Worm (Caenorhabditis elegans) whole organism, late embryonic: ENCODE measurements around the gene cyp-35B3.

Source experiments
- Y22D7AL.16 ChIP-seq: sonication (generic microtip); optimal IDR thresholded peaks from 2 replicates; lab custom pipeline; 2016; ENCODE audit warnings: missing genetic modification characterization, missing compliant biosample characterization
- ceh-9 ChIP-seq: sonication (generic microtip); optimal IDR thresholded peaks from 2 replicates; lab custom pipeline; 2016; ENCODE audit warnings: mild to moderate bottlenecking, missing genetic modification characterization, inconsistent platforms, missing compliant biosample characterization
- elt-2 ChIP-seq: sonication (generic microtip); optimal IDR thresholded peaks from 2 replicates; lab custom pipeline; 2016; ENCODE audit warnings: missing genetic modification reagents, missing genetic modification characterization, missing compliant biosample characterization
- fkh-10 ChIP-seq: fragments of 150-350 bp; optimal IDR thresholded peaks from 2 replicates; lab custom pipeline; 2014; ENCODE audit warnings: missing biosample characterization, missing genetic modification reagents, missing genetic modification characterization
- nfya-1 ChIP-seq: sonication (generic microtip); optimal IDR thresholded peaks from 2 replicates; lab custom pipeline; 2017; ENCODE audit warnings: missing genetic modification characterization, mild to moderate bottlenecking, missing compliant biosample characterization, antibody characterized with exemption, moderate library complexity
- nhr-11 ChIP-seq: fragments of 150-350 bp; optimal IDR thresholded peaks from 2 replicates; lab custom pipeline; 2014; ENCODE audit warnings: missing biosample characterization, missing genetic modification characterization
- odd-2 ChIP-seq: sonication (generic microtip); optimal IDR thresholded peaks from 2 replicates; lab custom pipeline; 2017; ENCODE audit warnings: antibody characterized with exemption, mild to moderate bottlenecking, missing genetic modification characterization, missing compliant biosample characterization
- pha-4 ChIP-seq: fragments of 150-350 bp; optimal IDR thresholded peaks from 2 replicates; lab custom pipeline; 2018; ENCODE audit warnings: missing biosample characterization, missing genetic modification reagents, missing genetic modification characterization

- no peak for TF ChIP-seq odd-2 (tag; lab: Kevin White, UChicago)
- TF ChIP-seq nhr-11 (tag; lab: Kevin White, UChicago) = no peak
- TF ChIP-seq ceh-9 = no peak
- no peak for TF ChIP-seq elt-2
- no peak for TF ChIP-seq fkh-10 (GFP tag; lab: Kevin White, UChicago)
- TF ChIP-seq nfya-1 (tag; lab: Kevin White, UChicago) = no peak
- TF ChIP-seq pha-4 (tag; lab: Kevin White, UChicago) = no peak
- TF ChIP-seq Y22D7AL.16 (tag; lab: Kevin White, UChicago) = no peak
Measured at ce11 chrV:3912472-3912871, 32.7 kb upstream of the cyp-35B3 start, which contains the start of gene srx-68.
